Fruit fly (Drosophila melanogaster): Measurements from ENCODE around the gene CG14011.
A peak's percentile ranks its signal among the peaks of the same experiment; 100 is the strongest.

The CG14011 gene

DNA sequence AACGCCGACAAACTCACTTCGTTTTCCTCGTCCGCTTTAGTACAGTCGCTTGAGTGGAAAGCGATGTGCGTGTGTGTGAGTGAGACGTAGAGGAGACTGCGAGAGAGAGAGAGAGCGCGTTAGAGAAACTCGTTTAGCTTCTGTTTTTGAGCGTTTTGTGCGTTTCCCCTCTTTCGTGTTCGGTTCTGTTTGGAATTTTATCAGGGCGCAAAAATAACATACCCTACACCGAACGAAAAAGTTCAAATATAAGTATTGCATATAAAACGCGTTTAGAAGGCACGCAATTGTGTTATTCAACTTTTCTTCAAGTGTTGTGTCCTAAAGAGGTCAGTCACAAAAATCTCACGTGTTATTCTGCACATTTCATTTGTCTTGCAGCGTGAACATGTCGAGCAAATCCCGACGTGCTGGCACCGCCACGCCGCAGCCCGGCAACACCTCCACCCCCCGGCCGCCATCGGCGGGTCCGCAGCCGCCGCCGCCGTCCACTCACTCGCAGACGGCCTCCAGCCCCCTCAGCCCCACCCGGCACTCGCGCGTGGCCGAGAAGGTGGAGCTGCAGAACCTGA is 37.9 kb downstream of the CG14011 start (continued):
- TF ChIP-seq Trl (optimal IDR thresholded peaks at IDR 0.05) (peak; percentile 81 to 90), Trl (GFP tag; optimal IDR thresholded peaks at IDR 0.05) (peak; percentile 49), Mrtf (GFP tag; IDR thresholded peaks at IDR 0.05) (peak; percentile 50; the same call in 1 of the 3 replicates), Drgx (GFP tag; IDR thresholded peaks at IDR 0.05) (peak; percentile 68), CG18764 (GFP tag; optimal IDR thresholded peaks at IDR 0.05) (no peak), CG13775 (GFP tag; optimal IDR thresholded peaks at IDR 0.05) (peak; percentile 49), her (GFP tag; optimal IDR thresholded peaks at IDR 0.05) (peak; percentile 70), Bteb2 (GFP tag; optimal IDR thresholded peaks at IDR 0.05) (peak; percentile 43), amos (GFP tag; IDR thresholded peaks at IDR 0.05; ENCODE audit: partially characterized antibody) (peak; percentile 38; the same call in 1 of the 2 replicates), z (GFP tag; IDR thresholded peaks at IDR 0.05) (peak; percentile 99), CG4282 (GFP tag; optimal IDR thresholded peaks at IDR 0.05) (no peak), lab (GFP tag; optimal IDR thresholded peaks at IDR 0.05) (no peak), Eip74EF (GFP tag; optimal IDR thresholded peaks at IDR 0.05) (peak in 1 of 2 experiments; percentile 22), CG1024 (GFP tag; IDR thresholded peaks at IDR 0.05) (0 out of 2 replicates have a peak, but pooled peaks have one; percentile 6), gsb-n (tag; optimal IDR thresholded peaks at IDR 0.05) (no peak), Vsx1 (GFP tag; optimal IDR thresholded peaks at IDR 0.05) (no peak), Antp (GFP tag; optimal IDR thresholded peaks at IDR 0.05) (peak; percentile 49), CG32772 (GFP tag; IDR thresholded peaks at IDR 0.05) (0 out of 2 replicates have a peak, but pooled peaks have one; percentile 35), MTF-1 (GFP tag; optimal IDR thresholded peaks at IDR 0.05; ENCODE audit: borderline replicate concordance) (no peak), D19B (GFP tag; optimal IDR thresholded peaks at IDR 0.05) (no peak), lmd (GFP tag; IDR thresholded peaks at IDR 0.05) (peak; percentile 38; the same call in 1 of the 2 replicates), Gsc (GFP tag; IDR thresholded peaks at IDR 0.05) (no peak), CG34422 (GFP tag; IDR thresholded peaks at IDR 0.05) (peak; percentile 86), Chrac-16 (GFP tag; optimal IDR thresholded peaks at IDR 0.05) (peak; percentile 20), sisA (GFP tag; IDR thresholded peaks at IDR 0.05) (peak; percentile 54; the same call in 1 of the 2 replicates), rib (GFP tag; IDR thresholded peaks at IDR 0.05) (no peak; the same call in 1 of the 2 replicates), lilli (GFP tag; optimal IDR thresholded peaks at IDR 0.05) (peak; percentile 71), CG7786 (GFP tag; optimal IDR thresholded peaks at IDR 0.05) (peak; percentile 26), H15 (GFP tag; IDR thresholded peaks at IDR 0.05) (peak; percentile 49; the same call in 1 of the 3 replicates), unpg (GFP tag; optimal IDR thresholded peaks at IDR 0.05) (peak; percentile 59), sim (GFP tag; IDR thresholded peaks at IDR 0.05) (0 out of 2 replicates have a peak, but pooled peaks have one; percentile 7), CG13287 (GFP tag; IDR thresholded peaks at IDR 0.05; ENCODE audit: partially characterized antibody) (0 out of 2 replicates have a peak, but pooled peaks have one; percentile 5), Bgb (GFP tag; IDR thresholded peaks at IDR 0.05; ENCODE audit: partially characterized antibody) (peak; percentile 24), sens (GFP tag) (peak; percentile 67), HHEX (GFP tag; optimal IDR thresholded peaks at IDR 0.05) (peak; percentile 43), ash1 (GFP tag; optimal IDR thresholded peaks at IDR 0.05) (peak; percentile 1), Six4 (GFP tag; optimal IDR thresholded peaks at IDR 0.05) (peak; percentile 10), CG15073 (GFP tag; optimal IDR thresholded peaks at IDR 0.05) (no peak), CG32767 (GFP tag; IDR thresholded peaks at IDR 0.05) (peak; percentile 58; the same call in 1 of the 2 replicates), ssp (GFP tag; IDR thresholded peaks at IDR 0.05) (peak; percentile 52; the same call in 1 of the 2 replicates), NfI (GFP tag; optimal IDR thresholded peaks at IDR 0.05) (peak; percentile 45), slp2 (GFP tag; optimal IDR thresholded peaks at IDR 0.05) (peak; percentile 21), CG2129 (GFP tag; IDR thresholded peaks at IDR 0.05; ENCODE audit: partially characterized antibody) (no peak), Dbx (GFP tag; IDR thresholded peaks at IDR 0.05) (no peak), shn (GFP tag; optimal IDR thresholded peaks at IDR 0.05) (peak; percentile 54), pb (GFP tag; optimal IDR thresholded peaks at IDR 0.05) (no peak), sug (tag; optimal IDR thresholded peaks at IDR 0.05) (peak; percentile 26), CG13624 (GFP tag; optimal IDR thresholded peaks at IDR 0.05) (peak; percentile 15), vfl (GFP tag; optimal IDR thresholded peaks at IDR 0.05) (no peak), Side (GFP tag; optimal IDR thresholded peaks at IDR 0.05) (peak; percentile 44)
